Worm (Caenorhabditis elegans): ENCODE results near the gene srx-135.

ce11 chrV:13891489-13891888 lies 32.5 kb downstream of the srx-135 start:
- TF ChIP-seq elt-1 (tag; optimal IDR thresholded peaks at IDR 0.05; ENCODE audit: borderline replicate concordance, insufficient read depth) (no peak), nhr-28 (tag; optimal IDR thresholded peaks at IDR 0.05) (no peak), unc-62 (GFP tag; optimal IDR thresholded peaks at IDR 0.05) (no peak), ceh-83 (GFP tag; optimal IDR thresholded peaks at IDR 0.05) (no peak), elt-3 (tag; optimal IDR thresholded peaks at IDR 0.05) (no peak), snpc-4 (tag; optimal IDR thresholded peaks at IDR 0.05) (no peak), pha-4 (tag; optimal IDR thresholded peaks at IDR 0.05) (no peak), mab-5 (tag; optimal IDR thresholded peaks at IDR 0.05) (no peak), nhr-237 (tag; optimal IDR thresholded peaks at IDR 0.05) (no peak), ceh-43 (GFP tag; optimal IDR thresholded peaks at IDR 0.05) (no peak), unc-39 (tag; optimal IDR thresholded peaks at IDR 0.05) (no peak), lsy-2 (tag; optimal IDR thresholded peaks at IDR 0.05) (no peak), drap-1 (GFP tag; optimal IDR thresholded peaks at IDR 0.05) (no peak), flh-1 (GFP tag; optimal IDR thresholded peaks at IDR 0.05) (no peak)
